Fruit fly (Drosophila melanogaster): Measurements from ENCODE around the gene CG12299.

DNA sequence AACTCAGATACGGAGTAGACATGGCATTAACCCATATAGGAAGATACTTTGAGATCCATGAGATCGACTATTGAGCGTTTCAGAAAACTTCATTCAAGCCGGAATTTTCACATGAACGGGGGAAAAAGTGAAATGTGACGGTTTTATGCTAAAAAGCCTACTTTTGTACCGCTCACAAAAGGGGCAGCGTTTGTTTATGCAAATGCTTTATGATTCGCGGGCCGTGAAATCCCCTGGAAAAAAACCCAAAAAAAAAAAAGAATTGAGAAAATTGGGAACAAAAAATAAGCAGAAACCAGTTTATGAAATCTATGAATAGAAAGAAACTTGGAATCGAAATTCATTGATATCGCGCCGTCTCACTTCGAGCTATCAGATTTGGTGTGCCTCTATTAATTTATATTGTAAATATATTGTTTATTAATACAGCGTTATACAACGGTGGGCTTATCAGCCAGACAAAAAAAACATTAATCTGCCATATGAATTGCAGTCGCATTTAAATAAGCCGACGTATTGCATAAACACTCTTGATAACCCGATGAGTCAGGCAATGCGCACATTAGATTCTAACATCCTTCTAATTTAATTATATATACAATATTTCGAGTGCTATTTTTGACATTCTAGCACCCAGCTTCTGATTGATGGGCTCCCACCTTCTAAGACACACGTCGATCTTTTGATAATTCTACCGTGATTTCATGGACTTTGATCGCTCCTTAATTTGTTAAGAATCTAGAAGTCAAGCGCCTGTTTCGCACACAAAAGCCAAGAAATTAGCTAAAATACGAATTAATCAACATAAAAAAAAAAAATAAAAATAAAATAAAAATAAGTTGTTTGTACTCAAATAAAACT is 12.7 kb downstream of the CG12299 start:
- TF ChIP-seq CG8301 (tag; optimal IDR thresholded peaks at IDR 0.05), result no peak
- no peak for TF ChIP-seq CG8159 (tag; optimal IDR thresholded peaks at IDR 0.05)
- TF ChIP-seq fd96Ca (GFP tag; IDR thresholded peaks at IDR 0.05), result no peak
- no peak for TF ChIP-seq CG14655 (GFP tag; optimal IDR thresholded peaks at IDR 0.05)
- no peak for TF ChIP-seq CG15710 (tag; optimal IDR thresholded peaks at IDR 0.05)

Data from whole organism, pupa.